Worm (Caenorhabditis elegans) whole organism, mixed stage, embryonic: Measurements from ENCODE around the gene B0273.115.
A peak's percentile ranks its signal among the peaks of the same experiment; 100 is the strongest.

Experiments used
- M03D4.4 ChIP-seq: sonication (generic microtip); optimal IDR thresholded peaks from 2 replicates; lab custom pipeline; 2017; ENCODE audit warnings: mild to moderate bottlenecking, missing genetic modification characterization, missing compliant biosample characterization
- bed-3 ChIP-seq: fragments of 200-800 bp; sonication (Bioruptor generic); optimal IDR thresholded peaks from 3 replicates; lab custom pipeline; 2018; ENCODE audit warnings: mild to moderate bottlenecking, missing genetic modification characterization, moderate library complexity, missing compliant biosample characterization
- blmp-1 ChIP-seq: fragments of 150-350 bp; optimal IDR thresholded peaks from 2 replicates; lab custom pipeline; 2014; ENCODE audit warnings: missing biosample characterization, missing genetic modification characterization
- ceh-39 ChIP-seq: fragments of 150-350 bp; optimal IDR thresholded peaks from 2 replicates; lab custom pipeline; 2014; ENCODE audit warnings: missing biosample characterization, missing genetic modification characterization
- ceh-43 ChIP-seq: fragments of 200-800 bp; sonication (Bioruptor generic); optimal IDR thresholded peaks from 2 replicates; lab custom pipeline; 2018; ENCODE audit warnings: mild to moderate bottlenecking, missing genetic modification characterization, moderate library complexity, missing compliant biosample characterization
- ces-1 ChIP-seq: fragments of 150-350 bp; optimal IDR thresholded peaks from 2 replicates; lab custom pipeline; 2014; ENCODE audit warnings: missing biosample characterization, missing genetic modification reagents, missing genetic modification characterization
- cnd-1 ChIP-seq: fragments of 200-800 bp; sonication (Bioruptor generic); optimal IDR thresholded peaks from 2 replicates; lab custom pipeline; 2018; ENCODE audit warnings: mild to moderate bottlenecking, missing genetic modification characterization, missing compliant biosample characterization
- drap-1 ChIP-seq: fragments of 200-800 bp; sonication (Bioruptor generic); optimal IDR thresholded peaks from 3 replicates; lab custom pipeline; 2018; ENCODE audit warnings: mild to moderate bottlenecking, missing genetic modification characterization, missing compliant biosample characterization
- elt-1 ChIP-seq: sonication (generic microtip); optimal IDR thresholded peaks from 2 replicates; lab custom pipeline; 2017; ENCODE audit warnings: missing genetic modification characterization, mild to moderate bottlenecking, missing compliant biosample characterization, antibody characterized with exemption, moderate library complexity, borderline replicate concordance; ENCODE audit not compliant: insufficient read depth
- elt-3 ChIP-seq: fragments of 150-350 bp; optimal IDR thresholded peaks from 2 replicates; lab custom pipeline; 2014; ENCODE audit warnings: missing biosample characterization, missing genetic modification characterization
- ham-2 ChIP-seq: fragments of 200-800 bp; sonication (Bioruptor generic); optimal IDR thresholded peaks from 2 replicates; lab custom pipeline; 2018; ENCODE audit warnings: mild to moderate bottlenecking, missing genetic modification characterization, missing compliant biosample characterization
- hlh-1 ChIP-seq: fragments of 150-350 bp; optimal IDR thresholded peaks from 2 replicates; lab custom pipeline; 2014; ENCODE audit warnings: missing biosample characterization, missing genetic modification reagents, missing genetic modification characterization
- lin-32 ChIP-seq: fragments of 200-800 bp; sonication (Bioruptor generic); optimal IDR thresholded peaks from 2 replicates; lab custom pipeline; 2018; ENCODE audit warnings: mild to moderate bottlenecking, missing genetic modification characterization, missing compliant biosample characterization
- lsy-2 ChIP-seq: fragments of 150-350 bp; optimal IDR thresholded peaks from 2 replicates; lab custom pipeline; 2014; ENCODE audit warnings: missing biosample characterization, missing genetic modification characterization
- mab-5 ChIP-seq: fragments of 150-350 bp; optimal IDR thresholded peaks from 2 replicates; lab custom pipeline; 2014; ENCODE audit warnings: missing biosample characterization, missing genetic modification characterization
- mep-1 ChIP-seq: fragments of 150-350 bp; optimal IDR thresholded peaks from 2 replicates; lab custom pipeline; 2017; ENCODE audit warnings: missing biosample characterization, missing genetic modification reagents, missing genetic modification characterization, inconsistent platforms
- mls-2 ChIP-seq: sonication (generic microtip); optimal IDR thresholded peaks from 2 replicates; lab custom pipeline; 2016; ENCODE audit warnings: mild to moderate bottlenecking, missing genetic modification characterization, moderate library complexity, missing compliant biosample characterization
- nhr-12 ChIP-seq: fragments of 150-350 bp; optimal IDR thresholded peaks from 2 replicates; lab custom pipeline; 2014; ENCODE audit warnings: missing biosample characterization, missing genetic modification characterization
- nhr-2 ChIP-seq: fragments of 150-350 bp; optimal IDR thresholded peaks from 2 replicates; lab custom pipeline; 2014; ENCODE audit warnings: missing biosample characterization, missing genetic modification characterization
- nhr-28 ChIP-seq: fragments of 150-350 bp; optimal IDR thresholded peaks from 2 replicates; lab custom pipeline; 2014; ENCODE audit warnings: missing biosample characterization, missing genetic modification characterization
- nhr-76 ChIP-seq: sonication (generic microtip); optimal IDR thresholded peaks from 2 replicates; lab custom pipeline; 2017; ENCODE audit warnings: missing biosample characterization, missing genetic modification characterization
- pha-4 ChIP-seq: fragments of 150-350 bp; optimal IDR thresholded peaks from 2 replicates; lab custom pipeline; 2018; ENCODE audit warnings: missing biosample characterization, missing genetic modification reagents, missing genetic modification characterization
- sem-2 ChIP-seq: fragments of 200-800 bp; sonication (Bioruptor generic); optimal IDR thresholded peaks from 2 replicates; lab custom pipeline; 2018; ENCODE audit warnings: mild to moderate bottlenecking, missing genetic modification characterization, missing compliant biosample characterization
- tbx-8 ChIP-seq: fragments of 200-800 bp; sonication (Bioruptor generic); optimal IDR thresholded peaks from 2 replicates; lab custom pipeline; 2018; ENCODE audit warnings: mild to moderate bottlenecking, missing genetic modification characterization, moderate library complexity, missing compliant biosample characterization
- unc-120 ChIP-seq: sonication (generic microtip); optimal IDR thresholded peaks from 2 replicates; lab custom pipeline; 2017; ENCODE audit warnings: missing genetic modification characterization, missing compliant biosample characterization; ENCODE audit not compliant: poor library complexity, severe bottlenecking
- unc-39 ChIP-seq: fragments of 150-350 bp; optimal IDR thresholded peaks from 2 replicates; lab custom pipeline; 2014; ENCODE audit warnings: missing biosample characterization, missing genetic modification characterization
- unc-62 ChIP-seq: fragments of 150-350 bp; optimal IDR thresholded peaks from 2 replicates; lab custom pipeline; 2014; ENCODE audit warnings: missing biosample characterization, missing genetic modification reagents, missing genetic modification characterization
- zip-8 ChIP-seq: fragments of 150-350 bp; optimal IDR thresholded peaks from 2 replicates; lab custom pipeline; 2014; ENCODE audit warnings: missing biosample characterization, missing genetic modification characterization
- ztf-11 ChIP-seq: fragments of 150-350 bp; optimal IDR thresholded peaks from 2 replicates; lab custom pipeline; 2014; ENCODE audit warnings: missing biosample characterization, missing genetic modification characterization

The B0273.115 gene

DNA sequence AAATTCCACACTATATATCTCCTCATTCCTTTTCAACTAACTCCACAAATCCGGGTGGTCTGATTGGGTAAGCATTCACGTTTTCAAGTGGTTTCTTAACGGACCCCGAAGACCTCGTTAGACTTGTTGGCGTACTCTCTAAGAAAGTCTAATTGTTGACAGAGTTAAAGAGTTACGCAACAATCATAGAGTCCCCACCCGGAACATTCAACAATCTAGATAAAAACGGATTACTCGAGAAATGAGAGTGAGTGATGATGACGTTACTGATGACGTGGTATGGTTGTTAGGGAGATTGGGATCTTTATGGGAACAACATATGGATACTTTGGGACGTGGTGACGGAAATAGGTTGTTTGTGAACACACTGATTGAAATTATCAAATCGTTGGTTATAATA lies 11.7 kb upstream of the B0273.115 start:
- TF ChIP-seq elt-1 (tag; lab: Kevin White, UChicago) (peak; percentile 46), ceh-43 (GFP tag; lab: Kevin White, UChicago) (no peak), ces-1 (GFP tag; lab: Kevin White, UChicago) (peak; percentile 88), tbx-8 (no peak), nhr-28 (tag; lab: Kevin White, UChicago) (no peak), nhr-2 (tag; lab: Kevin White, UChicago) (peak; percentile 84), zip-8 (tag; lab: Kevin White, UChicago) (peak; percentile 53), lin-32 (GFP tag; lab: Kevin White, UChicago) (no peak), bed-3 (GFP tag; lab: Kevin White, UChicago) (no peak), unc-62 (GFP tag; lab: Kevin White, UChicago) (no peak)

DNA sequence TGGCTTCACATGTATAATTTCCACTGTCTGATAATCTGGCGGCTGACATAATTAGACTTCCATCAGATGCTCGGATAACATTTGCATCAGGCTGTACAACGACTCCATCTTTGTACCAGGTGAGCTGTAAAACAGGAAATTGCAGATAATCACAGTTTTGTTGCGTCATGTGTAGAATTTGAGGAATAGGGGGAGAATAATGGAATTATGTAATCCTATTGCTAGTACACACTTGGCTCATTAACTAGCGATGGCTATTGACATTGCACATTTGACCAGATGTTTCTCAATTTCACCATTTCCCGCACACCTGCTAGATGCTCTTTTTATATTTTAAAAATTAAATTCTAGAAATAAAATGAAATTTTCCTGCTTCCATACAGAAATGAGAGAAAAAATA lies 10.5 kb upstream of the B0273.115 start:
- TF ChIP-seq ces-1 (GFP tag; lab: Kevin White, UChicago): peak; percentile 95
- peak; percentile 81 for TF ChIP-seq nhr-2 (tag; lab: Kevin White, UChicago)
- no peak for TF ChIP-seq elt-3 (tag; lab: Kevin White, UChicago)
- TF ChIP-seq pha-4 (tag; lab: Kevin White, UChicago): no peak
- TF ChIP-seq zip-8 (tag; lab: Kevin White, UChicago): peak; percentile 89
- peak; percentile 32 for TF ChIP-seq cnd-1 (tag; lab: Kevin White, UChicago)

DNA sequence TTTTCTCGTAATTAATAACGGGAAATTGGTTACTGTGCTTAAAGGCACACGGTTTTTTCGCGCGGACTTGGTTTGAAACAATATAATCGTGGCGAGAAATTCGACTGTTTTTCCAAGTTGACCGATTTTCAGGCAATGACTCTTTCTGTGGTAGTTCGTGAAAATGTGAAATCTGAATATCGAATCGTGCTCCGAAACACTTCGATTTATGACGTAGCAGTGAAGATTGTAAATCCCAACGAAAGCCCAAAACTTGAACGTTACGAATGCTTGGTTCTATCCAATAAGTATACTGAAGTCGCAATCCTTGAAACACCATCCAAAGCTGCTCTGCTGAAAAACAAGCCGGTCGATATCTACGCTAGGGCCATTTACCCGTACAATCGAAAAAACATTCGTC lies 3.1 kb upstream of the B0273.115 start:
- TF ChIP-seq ceh-39 (tag; lab: Kevin White, UChicago) (no peak), unc-39 (tag; lab: Kevin White, UChicago) (no peak), lin-32 (GFP tag; lab: Kevin White, UChicago) (no peak), tbx-8 (no peak), bed-3 (GFP tag; lab: Kevin White, UChicago) (no peak), unc-120 (tag; lab: Kevin White, UChicago) (no peak), pha-4 (tag; lab: Kevin White, UChicago) (no peak), lsy-2 (tag; lab: Kevin White, UChicago) (no peak), nhr-12 (tag; lab: Kevin White, UChicago) (no peak), ces-1 (GFP tag; lab: Kevin White, UChicago) (no peak), M03D4.4 (tag; lab: Kevin White, UChicago) (no peak), zip-8 (tag; lab: Kevin White, UChicago) (no peak), ham-2 (GFP tag; lab: Kevin White, UChicago) (no peak), sem-2 (no peak), hlh-1 (tag; lab: Kevin White, UChicago) (no peak)

DNA sequence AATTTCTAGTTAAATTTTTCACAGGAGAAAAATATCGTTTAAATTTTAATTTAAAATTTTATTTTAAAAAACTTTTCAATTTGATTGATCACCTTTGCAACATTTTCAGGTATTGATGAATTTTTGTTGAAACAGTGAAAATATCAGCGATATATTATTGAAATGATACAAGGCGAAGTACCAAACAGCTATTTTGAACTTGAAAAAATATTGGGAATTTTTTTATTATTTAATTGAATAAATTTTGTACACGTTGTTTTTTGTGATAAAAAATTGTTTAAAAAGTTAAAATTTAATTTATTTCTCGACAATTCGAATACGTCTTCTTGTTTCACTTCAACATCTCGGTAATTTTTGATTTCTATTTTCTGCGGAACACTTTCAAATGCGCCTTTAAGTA lies 2.7 kb upstream of the B0273.115 start, which contains the start of gene B0273.1:
Gene B0273.1, plus strand, starts transcription at position 301 of the 400 bp plus-strand sequence.
- TF ChIP-seq mab-5 (tag; lab: Kevin White, UChicago): no peak
- TF ChIP-seq nhr-12 (tag; lab: Kevin White, UChicago): no peak
- no peak for TF ChIP-seq elt-3 (tag; lab: Kevin White, UChicago)
- TF ChIP-seq nhr-76 (tag; lab: Kevin White, UChicago): no peak
- no peak for TF ChIP-seq elt-1 (tag; lab: Kevin White, UChicago)
- TF ChIP-seq tbx-8: no peak
- TF ChIP-seq cnd-1 (tag; lab: Kevin White, UChicago): no peak
- no peak for TF ChIP-seq blmp-1 (tag; lab: Kevin White, UChicago)

DNA sequence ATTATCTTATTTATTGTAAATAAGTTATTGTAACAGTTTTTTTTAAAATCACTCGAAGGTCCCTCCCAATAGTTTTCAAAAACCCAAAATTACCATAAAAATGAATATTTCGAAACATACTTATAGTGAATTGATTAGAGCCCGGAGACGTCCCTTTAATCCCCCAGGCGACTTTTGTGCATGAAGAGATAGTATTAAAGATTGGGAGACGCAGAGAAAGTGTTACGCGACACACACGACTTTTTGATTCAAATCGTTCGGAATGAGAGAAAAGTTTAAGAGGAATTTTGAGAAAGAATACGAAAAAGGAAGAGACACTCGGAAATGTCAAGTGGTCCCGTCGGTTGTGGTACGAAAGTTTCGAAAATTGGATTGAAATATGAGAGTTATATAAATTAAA lies 2.2 kb upstream of the B0273.115 start:
- TF ChIP-seq nhr-28 (tag; lab: Kevin White, UChicago) (no peak), mls-2 (tag; lab: Kevin White, UChicago) (no peak), ces-1 (GFP tag; lab: Kevin White, UChicago) (peak; percentile 28)
- TF ChIP-seq, all 35 proteins: peak for 1

DNA sequence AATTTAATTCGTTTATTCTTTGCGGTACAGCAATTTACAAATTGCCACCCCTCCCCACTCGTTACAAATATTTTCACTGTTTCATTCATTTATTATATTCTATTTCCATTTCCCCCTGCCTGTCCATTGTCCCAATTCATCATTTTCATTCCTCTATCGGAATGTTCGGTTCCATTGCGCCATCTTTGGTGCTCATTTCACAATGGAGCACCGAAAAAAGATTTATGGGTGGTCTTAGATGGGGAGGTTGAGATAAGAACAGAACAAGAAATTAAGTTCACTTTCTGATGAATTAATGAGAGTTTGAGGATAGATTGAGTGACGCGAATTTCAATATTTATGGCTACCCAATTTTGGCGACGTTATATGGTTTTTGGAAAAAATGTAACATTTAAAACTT lies 1.2 kb upstream of the B0273.115 start:
- TF ChIP-seq drap-1 (no peak), ces-1 (GFP tag; lab: Kevin White, UChicago) (no peak), lin-32 (GFP tag; lab: Kevin White, UChicago) (no peak), nhr-2 (tag; lab: Kevin White, UChicago) (no peak), ceh-43 (GFP tag; lab: Kevin White, UChicago) (no peak), ztf-11 (tag; lab: Kevin White, UChicago) (no peak), nhr-12 (tag; lab: Kevin White, UChicago) (no peak), pha-4 (tag; lab: Kevin White, UChicago) (no peak), cnd-1 (tag; lab: Kevin White, UChicago) (no peak), nhr-76 (tag; lab: Kevin White, UChicago) (no peak), tbx-8 (no peak), mep-1 (no peak), ceh-39 (tag; lab: Kevin White, UChicago) (no peak)
